Worm (Caenorhabditis elegans): ENCODE results near the gene F38A6.5.

Gene F38A6.5

ce11 chrV:20795374-20795773 is 21.8 kb upstream of the F38A6.5 start:
- TF ChIP-seq set-16 (GFP tag; IDR thresholded peaks at IDR 0.05) = peak; percentile 63
- TF ChIP-seq egl-43 (GFP tag; IDR thresholded peaks at IDR 0.05) = peak; percentile 58

ce11 chrV:20793761-20794160 is 20.2 kb upstream of the F38A6.5 start:
- TF ChIP-seq duxl-1 (tag; optimal IDR thresholded peaks at IDR 0.05; ENCODE audit: poor library complexity) (no peak), set-16 (GFP tag; IDR thresholded peaks at IDR 0.05) (peak; percentile 74), Y105C5A.15 (GFP tag; IDR thresholded peaks at IDR 0.05) (no peak), nhr-11 (tag; optimal IDR thresholded peaks at IDR 0.05) (peak; percentile 59), egl-43 (GFP tag; IDR thresholded peaks at IDR 0.05) (0 out of 2 replicates have a peak, but pooled peaks have one; percentile 53), hif-1 (tag; optimal IDR thresholded peaks at IDR 0.05) (peak in 1 of 2 experiments; percentile 73), mxl-3 (GFP tag; optimal IDR thresholded peaks at IDR 0.05) (no peak), nhr-10 (tag; optimal IDR thresholded peaks at IDR 0.05) (no peak), vab-7 (GFP tag; IDR thresholded peaks at IDR 0.05) (no peak), nhr-102 (tag; optimal IDR thresholded peaks at IDR 0.05) (no peak), spr-3 (GFP tag; optimal IDR thresholded peaks at IDR 0.05) (no peak), rbr-2 (tag; optimal IDR thresholded peaks at IDR 0.05) (peak; percentile 9), nhr-28 (tag; optimal IDR thresholded peaks at IDR 0.05) (peak; percentile 19), aha-1 (tag) (peak; percentile 22), lin-1 (GFP tag; IDR thresholded peaks at IDR 0.05) (0 out of 2 replicates have a peak, but pooled peaks have one; percentile 29), hmg-1.1 (GFP tag; IDR thresholded peaks at IDR 0.05) (0 out of 2 replicates have a peak, but pooled peaks have one; percentile 21), daf-16 (GFP tag; optimal IDR thresholded peaks at IDR 0.05) (no peak), daf-16 (tag; optimal IDR thresholded peaks at IDR 0.05) (peak; percentile 46), zag-1 (tag; optimal IDR thresholded peaks at IDR 0.05) (no peak), hlh-30 (tag; optimal IDR thresholded peaks at IDR 0.05; ENCODE audit: insufficient read depth) (peak; percentile 71), unc-62 (GFP tag; optimal IDR thresholded peaks at IDR 0.05 in 1 of 2) (peak in 1 of 2 experiments; percentile 23), unc-62 (tag; optimal IDR thresholded peaks at IDR 0.05) (no peak), dve-1 (tag; optimal IDR thresholded peaks at IDR 0.05; ENCODE audit: insufficient read depth) (peak; percentile 78), pqm-1 (tag; optimal IDR thresholded peaks at IDR 0.05) (peak; percentile 47), dmd-6 (GFP tag; IDR thresholded peaks at IDR 0.05) (peak; percentile 39; the same call in 1 of the 2 replicates), nhr-77 (tag; optimal IDR thresholded peaks at IDR 0.05) (peak; percentile 10), hlh-11 (tag; optimal IDR thresholded peaks at IDR 0.05) (peak; percentile 79), ztf-11 (tag; optimal IDR thresholded peaks at IDR 0.05) (no peak), pha-4 (GFP tag; IDR thresholded peaks at IDR 0.05) (peak; percentile 48; the same call in 1 of the 2 replicates), pha-4 (tag; optimal IDR thresholded peaks at IDR 0.05) (no peak), dmd-9 (GFP tag; IDR thresholded peaks at IDR 0.05) (no peak)

- TF ChIP-seq dmd-8 (GFP tag; IDR thresholded peaks at IDR 0.05) (no peak), Y5F2A.4 (GFP tag; optimal IDR thresholded peaks at IDR 0.05) (no peak), daf-12 (tag; optimal IDR thresholded peaks at IDR 0.05) (no peak), hif-1 (tag; optimal IDR thresholded peaks at IDR 0.05) (no peak), skn-1 (tag; optimal IDR thresholded peaks at IDR 0.05) (no peak), zag-1 (tag; optimal IDR thresholded peaks at IDR 0.05) (no peak), nhr-41 (GFP tag; IDR thresholded peaks at IDR 0.05) (no peak), F49E8.2 (tag; optimal IDR thresholded peaks at IDR 0.05; ENCODE audit: borderline replicate concordance) (no peak), nhr-237 (tag; optimal IDR thresholded peaks at IDR 0.05) (no peak), hlh-30 (tag; optimal IDR thresholded peaks at IDR 0.05; ENCODE audit: insufficient read depth) (peak; percentile 3), hlh-11 (tag; optimal IDR thresholded peaks at IDR 0.05) (peak; percentile 66), mdl-1 (tag; optimal IDR thresholded peaks at IDR 0.05) (no peak), pha-4 (GFP tag; IDR thresholded peaks at IDR 0.05) (no peak), pha-4 (tag; optimal IDR thresholded peaks at IDR 0.05) (no peak), daf-16 (GFP tag; optimal IDR thresholded peaks at IDR 0.05) (no peak), daf-16 (tag; optimal IDR thresholded peaks at IDR 0.05) (peak; percentile 12), pqm-1 (tag; optimal IDR thresholded peaks at IDR 0.05) (peak; percentile 5), snpc-4 (tag; optimal IDR thresholded peaks at IDR 0.05) (no peak), lin-38 (GFP tag; IDR thresholded peaks at IDR 0.05) (no peak), spr-3 (GFP tag; optimal IDR thresholded peaks at IDR 0.05) (no peak), ama-1 (optimal IDR thresholded peaks at IDR 0.05) (no peak), dve-1 (tag; optimal IDR thresholded peaks at IDR 0.05; ENCODE audit: insufficient read depth) (peak; percentile 66), Y48G9A.11 (GFP tag; IDR thresholded peaks at IDR 0.05) (no peak), spr-1 (tag; optimal IDR thresholded peaks at IDR 0.05) (no peak), nhr-28 (tag; optimal IDR thresholded peaks at IDR 0.05) (peak; percentile 36), gei-8 (GFP tag; optimal IDR thresholded peaks at IDR 0.05) (no peak), unc-130 (GFP tag; optimal IDR thresholded peaks at IDR 0.05) (no peak), dmd-6 (GFP tag; IDR thresholded peaks at IDR 0.05) (no peak), fos-1 (tag; optimal IDR thresholded peaks at IDR 0.05) (no peak)
Observed at ce11 chrV:20792371-20792890, 18.9 kb upstream of the F38A6.5 start, which contains the start of gene Y44A6D.3. Gene Y44A6D.3, minus strand, starts transcription at chrV:20792421.

Measured in whole organism, L4 larva.